Fruit fly (Drosophila melanogaster) whole organism, embryonic: ENCODE results near the gene Caf1-55.

Source experiments
- Abd-B ChIP-seq: fragments of 200-800 bp; sonication (Bioruptor generic); optimal IDR thresholded peaks from 2 replicates; lab custom pipeline; 2018; ENCODE audit warnings: missing biosample characterization, mild to moderate bottlenecking, missing genetic modification characterization, moderate library complexity
- CG10431 ChIP-seq: fragments of 200-800 bp; sonication (Bioruptor generic); optimal IDR thresholded peaks from 3 replicates; lab custom pipeline; 2018; ENCODE audit warnings: missing biosample characterization, mild to moderate bottlenecking, missing genetic modification characterization
- CG10979 ChIP-seq: fragments of 200-800 bp; sonication (Bioruptor generic); optimal IDR thresholded peaks from 2 replicates; lab custom pipeline; 2018; ENCODE audit warnings: missing biosample characterization, mild to moderate bottlenecking, missing genetic modification characterization, moderate library complexity
- CG13775 ChIP-seq: fragments of 200-800 bp; sonication (Bioruptor generic); optimal IDR thresholded peaks from 3 replicates; lab custom pipeline; 2017; ENCODE audit warnings: missing biosample characterization, mild to moderate bottlenecking, missing genetic modification characterization
- CG15073 ChIP-seq: fragments of 200-800 bp; sonication (Bioruptor generic); optimal IDR thresholded peaks from 2 replicates; lab custom pipeline; 2016; ENCODE audit warnings: missing biosample characterization, missing genetic modification characterization
- CG1529 ChIP-seq: fragments of 200-800 bp; sonication (Bioruptor generic); optimal IDR thresholded peaks from 3 replicates; lab custom pipeline; 2018; ENCODE audit warnings: missing biosample characterization, missing genetic modification characterization
- CG15514 ChIP-seq: fragments of 200-800 bp; sonication (Bioruptor generic); optimal IDR thresholded peaks from 3 replicates; lab custom pipeline; 2017; ENCODE audit warnings: missing biosample characterization, missing genetic modification characterization, mild to moderate bottlenecking, moderate library complexity, missing genetic modification reagents
- CG17829 ChIP-seq: fragments of 200-800 bp; optimal IDR thresholded peaks from 2 replicates; lab custom pipeline; 2019; ENCODE audit warnings: missing biosample characterization, mild to moderate bottlenecking, missing genetic modification characterization, moderate library complexity
- CG1792 ChIP-seq: fragments of 200-800 bp; sonication (Bioruptor generic); optimal IDR thresholded peaks from 2 replicates; lab custom pipeline; 2016; ENCODE audit warnings: missing biosample characterization, missing genetic modification characterization
- CG18262 ChIP-seq: fragments of 200-800 bp; optimal IDR thresholded peaks from 3 replicates; lab custom pipeline; 2019; ENCODE audit warnings: missing biosample characterization, mild to moderate bottlenecking, missing genetic modification characterization, moderate library complexity
- CG2120 ChIP-seq: fragments of 200-800 bp; sonication (Bioruptor generic); optimal IDR thresholded peaks from 3 replicates; lab custom pipeline; 2016; ENCODE audit warnings: missing biosample characterization, missing genetic modification characterization
- CG5180 ChIP-seq: fragments of 200-800 bp; sonication (Bioruptor generic); optimal IDR thresholded peaks from 3 replicates; lab custom pipeline; 2017; ENCODE audit warnings: missing biosample characterization, missing genetic modification characterization, mild to moderate bottlenecking, moderate library complexity, missing genetic modification reagents
- CG6272 ChIP-seq: fragments of 200-800 bp; sonication (Bioruptor generic); IDR thresholded peaks from 2 replicates; pipeline ENCODE4 v1.3.6; 2022; ENCODE audit warnings: missing biosample characterization, missing genetic modification characterization
- CG6765 ChIP-seq: fragments of 200-800 bp; sonication (Bioruptor generic); optimal IDR thresholded peaks from 3 replicates; lab custom pipeline; 2017; ENCODE audit warnings: missing biosample characterization, mild to moderate bottlenecking, missing genetic modification characterization
- CG8924 ChIP-seq: fragments of 200-800 bp; optimal IDR thresholded peaks from 3 replicates; lab custom pipeline; 2019; ENCODE audit warnings: missing biosample characterization, mild to moderate bottlenecking, missing genetic modification characterization, moderate library complexity
- CG9437 ChIP-seq: fragments of 200-800 bp; sonication (Bioruptor generic); optimal IDR thresholded peaks from 2 replicates; lab custom pipeline; 2018; ENCODE audit warnings: missing biosample characterization, mild to moderate bottlenecking, missing genetic modification characterization
- CG9727 ChIP-seq: fragments of 200-800 bp; sonication (Bioruptor generic); optimal IDR thresholded peaks from 3 replicates; lab custom pipeline; 2017; ENCODE audit warnings: missing biosample characterization, mild to moderate bottlenecking, missing genetic modification characterization
- Dad ChIP-seq: fragments of 200-800 bp; sonication (Bioruptor generic); optimal IDR thresholded peaks from 3 replicates; lab custom pipeline; 2016; ENCODE audit warnings: missing biosample characterization, missing genetic modification characterization
- E2f1 ChIP-seq: fragments of 200-800 bp; sonication (Bioruptor generic); IDR thresholded peaks from 2 replicates; pipeline ENCODE4 v1.3.6; 2022; ENCODE audit warnings: missing biosample characterization, missing genetic modification characterization
- Ets65A ChIP-seq: fragments of 200-800 bp; sonication (Bioruptor generic); peaks from one replicate; lab custom pipeline; 2016; ENCODE audit warnings: missing biosample characterization, missing genetic modification characterization
- Fer1 ChIP-seq: fragments of 200-800 bp; sonication (Bioruptor generic); optimal IDR thresholded peaks from 2 replicates; lab custom pipeline; 2017; ENCODE audit warnings: missing biosample characterization, mild to moderate bottlenecking, missing genetic modification characterization
- GATAe ChIP-seq: fragments of 200-800 bp; sonication (Bioruptor generic); conservative IDR thresholded peaks from 2 replicates; pipeline ENCODE4 v1.3.6; 2022; ENCODE audit warnings: missing biosample characterization, missing genetic modification characterization
- Hand ChIP-seq: fragments of 200-800 bp; sonication (Bioruptor generic); optimal IDR thresholded peaks from 2 replicates; lab custom pipeline; 2017; ENCODE audit warnings: mild to moderate bottlenecking, missing biosample characterization, missing genetic modification reagents, missing genetic modification characterization
- Hr51 ChIP-seq, 2 experiments: fragments of 200-800 bp; sonication (Bioruptor generic); optimal IDR thresholded peaks; 2 replicates in 1 of 2; 3 replicates in 1 of 2; lab custom pipeline; 2016 to 2018; ENCODE audit warnings: missing biosample characterization in 2 of 2, missing genetic modification characterization in 2 of 2, mild to moderate bottlenecking in 1 of 2, moderate library complexity in 1 of 2
- Meics ChIP-seq: fragments of 200-800 bp; sonication (Bioruptor generic); optimal IDR thresholded peaks from 2 replicates; lab custom pipeline; 2017; ENCODE audit warnings: missing biosample characterization, mild to moderate bottlenecking, missing genetic modification characterization
- Mes4 ChIP-seq: fragments of 200-800 bp; sonication (Bioruptor generic); optimal IDR thresholded peaks from 2 replicates; lab custom pipeline; 2016; ENCODE audit warnings: missing biosample characterization, missing genetic modification characterization
- NC2α ChIP-seq: fragments of 200-800 bp; sonication (Bioruptor generic); optimal IDR thresholded peaks from 2 replicates; lab custom pipeline; 2016; ENCODE audit warnings: missing biosample characterization, missing genetic modification characterization
- NFAT ChIP-seq: fragments of 200-800 bp; sonication (Bioruptor generic); IDR thresholded peaks from 2 replicates; pipeline ENCODE4 v1.3.6; 2022; ENCODE audit warnings: missing biosample characterization, missing genetic modification characterization
- Sin3A ChIP-seq: fragments of >200 bp; optimal IDR thresholded peaks from 2 replicates; lab custom pipeline; 2018
- Six4 ChIP-seq: fragments of 200-800 bp; sonication (Bioruptor generic); optimal IDR thresholded peaks from 2 replicates; lab custom pipeline; 2016; ENCODE audit warnings: missing biosample characterization, missing genetic modification characterization
- ase ChIP-seq: fragments of 200-800 bp; sonication (Bioruptor generic); IDR thresholded peaks from 3 replicates; pipeline ENCODE4 v1.3.6; 2022; ENCODE audit warnings: missing biosample characterization, missing genetic modification characterization
- bcd ChIP-seq: fragments of 200-800 bp; sonication (Bioruptor generic); optimal IDR thresholded peaks from 2 replicates; lab custom pipeline; 2017; ENCODE audit warnings: missing biosample characterization, mild to moderate bottlenecking, missing genetic modification characterization
- cas ChIP-seq: fragments of 200-800 bp; sonication (Bioruptor generic); IDR thresholded peaks from 2 replicates; pipeline ENCODE4 v1.3.6; 2022; ENCODE audit warnings: missing biosample characterization, missing genetic modification characterization
- croc ChIP-seq: fragments of 200-800 bp; sonication (Bioruptor generic); conservative IDR thresholded peaks from 3 replicates; pipeline ENCODE4 v1.3.6; 2022; ENCODE audit warnings: missing biosample characterization, missing genetic modification characterization
- crp ChIP-seq, 2 experiments: fragments of 200-800 bp; sonication (Bioruptor generic); optimal IDR thresholded peaks; 2 replicates in 1 of 2; 3 replicates in 1 of 2; lab custom pipeline; 2017; ENCODE audit warnings: missing biosample characterization in 2 of 2, missing genetic modification characterization in 2 of 2, mild to moderate bottlenecking in 1 of 2, moderate library complexity in 1 of 2
- dati ChIP-seq: fragments of 200-800 bp; sonication (Bioruptor generic); IDR thresholded peaks from 2 replicates; pipeline ENCODE4 v1.3.6; 2022; ENCODE audit warnings: missing biosample characterization, missing genetic modification characterization
- esg ChIP-seq: fragments of 200-800 bp; sonication (Bioruptor generic); conservative IDR thresholded peaks from 2 replicates; pipeline ENCODE4 v1.3.6; 2022; ENCODE audit warnings: missing biosample characterization, missing genetic modification characterization
- fd3F ChIP-seq: fragments of 200-800 bp; sonication (Bioruptor generic); optimal IDR thresholded peaks from 2 replicates; lab custom pipeline; 2018; ENCODE audit warnings: missing biosample characterization, mild to moderate bottlenecking, missing genetic modification characterization, moderate library complexity
- gsb ChIP-seq: fragments of 200-800 bp; sonication (Bioruptor generic); IDR thresholded peaks from 2 replicates; pipeline ENCODE4 v1.3.6; 2022; ENCODE audit warnings: missing biosample characterization, missing genetic modification characterization
- insv ChIP-seq, 2 experiments: fragments of 200-800 bp; sonication (Bioruptor generic); optimal IDR thresholded peaks; 3 replicates each; lab custom pipeline; 2016 to 2018; ENCODE audit warnings: missing biosample characterization in 2 of 2, missing genetic modification characterization in 2 of 2
- kah ChIP-seq: fragments of 200-800 bp; sonication (Bioruptor generic); optimal IDR thresholded peaks from 2 replicates; lab custom pipeline; 2018; ENCODE audit warnings: missing biosample characterization, mild to moderate bottlenecking, missing genetic modification characterization
- kay ChIP-seq: fragments of 200-800 bp; sonication (Bioruptor generic); optimal IDR thresholded peaks from 2 replicates; lab custom pipeline; 2016; ENCODE audit warnings: missing biosample characterization, missing genetic modification characterization
- ken ChIP-seq: fragments of 200-800 bp; sonication (Bioruptor generic); IDR thresholded peaks from 3 replicates; pipeline ENCODE4 v1.3.6; 2022; ENCODE audit warnings: missing biosample characterization, missing genetic modification characterization
- lab ChIP-seq: fragments of 200-800 bp; sonication (Bioruptor generic); optimal IDR thresholded peaks from 3 replicates; lab custom pipeline; 2017; ENCODE audit warnings: missing biosample characterization, missing genetic modification characterization, mild to moderate bottlenecking, moderate library complexity, missing genetic modification reagents
- nerfin-1 ChIP-seq: fragments of 200-800 bp; sonication (Bioruptor generic); optimal IDR thresholded peaks from 3 replicates; lab custom pipeline; 2019; ENCODE audit warnings: missing biosample characterization, mild to moderate bottlenecking, missing genetic modification characterization, moderate library complexity
- org-1 ChIP-seq: fragments of 200-800 bp; sonication (Bioruptor generic); optimal IDR thresholded peaks from 2 replicates; lab custom pipeline; 2017; ENCODE audit warnings: missing biosample characterization, missing genetic modification characterization
- pb ChIP-seq: fragments of 200-800 bp; sonication (Bioruptor generic); optimal IDR thresholded peaks from 3 replicates; lab custom pipeline; 2016; ENCODE audit warnings: missing biosample characterization, missing genetic modification characterization
- rib ChIP-seq: fragments of 200-800 bp; sonication (Bioruptor generic); IDR thresholded peaks from 2 replicates; pipeline ENCODE4 v1.3.6; 2022; ENCODE audit warnings: missing biosample characterization, missing genetic modification characterization
- row ChIP-seq: fragments of 200-800 bp; sonication (Bioruptor generic); IDR thresholded peaks from 3 replicates; pipeline ENCODE4 v1.3.6; 2022; ENCODE audit warnings: missing biosample characterization, missing genetic modification characterization
- ssp ChIP-seq: fragments of 200-800 bp; sonication (Bioruptor generic); IDR thresholded peaks from 2 replicates; pipeline ENCODE4 v1.3.6; 2022; ENCODE audit warnings: missing biosample characterization, missing genetic modification characterization

Gene Caf1-55

DNA sequence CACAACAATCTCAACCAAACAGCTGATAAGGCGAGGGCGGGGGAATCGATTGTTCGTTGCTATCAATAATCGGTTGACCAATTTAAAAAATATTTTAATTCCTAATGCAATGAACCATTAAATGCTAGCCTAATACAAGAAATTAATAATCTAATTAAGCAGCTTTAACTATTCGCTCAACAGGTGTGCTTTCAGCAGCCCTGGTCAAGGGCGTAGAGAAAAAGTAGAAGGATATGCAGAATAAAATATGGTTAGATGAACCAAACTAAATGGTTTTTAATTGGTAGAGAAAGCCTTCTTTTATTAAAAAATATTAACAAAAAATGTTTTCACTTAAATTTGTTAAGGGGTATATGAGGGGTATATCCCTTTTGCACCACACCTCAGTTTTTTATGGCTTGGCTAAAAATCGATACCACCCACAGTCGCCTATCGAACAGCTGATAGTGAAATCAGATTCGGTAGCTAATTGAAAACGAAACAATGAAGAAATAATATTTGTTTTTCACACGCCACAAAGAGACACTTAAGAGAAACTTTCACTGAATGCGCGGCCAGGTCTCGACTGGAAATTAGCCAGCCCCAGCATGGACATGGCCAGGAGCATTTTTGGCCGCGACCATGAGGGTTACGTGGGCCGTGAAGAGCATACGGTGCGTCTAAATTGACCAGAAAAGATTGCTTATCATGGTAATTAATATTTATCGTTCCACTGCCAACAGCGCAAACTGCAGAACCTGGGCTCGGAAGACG, 6.4 kb upstream of the Caf1-55 start, which contains the start of the genes SIDL and CG12241:
Gene SIDL, minus strand, starts transcription at position 51 of the 753 bp plus-strand sequence.
Gene CG12241, plus strand, starts transcription at position 433 of the 753 bp plus-strand sequence.
- TF ChIP-seq Abd-B (GFP tag; lab: Kevin White, UChicago) (peak; percentile 94), CG10431 (GFP tag; lab: Kevin White, UChicago) (no peak), ssp (GFP tag; lab: Robert Waterston, UW) (peak; percentile 85), Sin3A (lab: Kevin White, UChicago) (no peak), CG18262 (tag; lab: Kevin White, UChicago) (peak; percentile 90), cas (GFP tag; lab: Robert Waterston, UW) (peak; percentile 82), dati (GFP tag; lab: Robert Waterston, UW) (peak; percentile 72), Ets65A (GFP tag; lab: Kevin White, UChicago) (peak; percentile 98), CG5180 (no peak), CG9437 (peak; percentile 62), Mes4 (GFP tag; lab: Kevin White, UChicago) (peak; percentile 22), insv (GFP tag; optimal IDR thresholded peaks at IDR 0.05; lab: Kevin White, UChicago) (no peak), ken (GFP tag; lab: Robert Waterston, UW) (peak; percentile 61; the same call in 1 of the 3 replicates), nerfin-1 (tag; lab: Kevin White, UChicago) (peak; percentile 57), GATAe (GFP tag; lab: Robert Waterston, UW) (peak; percentile 84), fd3F (GFP tag; lab: Kevin White, UChicago) (peak; percentile 46), CG2120 (GFP tag; lab: Kevin White, UChicago) (peak; percentile 84), gsb (GFP tag; lab: Robert Waterston, UW) (peak; percentile 82), rib (GFP tag; lab: Robert Waterston, UW) (peak; percentile 91), CG6765 (GFP tag; lab: Kevin White, UChicago) (peak; percentile 68), Hand (GFP tag; lab: Kevin White, UChicago) (no peak), CG8924 (tag; lab: Kevin White, UChicago) (peak; percentile 79), kah (GFP tag; lab: Kevin White, UChicago) (peak; percentile 77), CG17829 (tag; lab: Kevin White, UChicago) (peak; percentile 86), kay (GFP tag; lab: Kevin White, UChicago) (peak; percentile 69), CG6272 (GFP tag; lab: Robert Waterston, UW) (peak; percentile 93), Fer1 (GFP tag; lab: Kevin White, UChicago) (peak; percentile 79), CG15514 (GFP tag; lab: Kevin White, UChicago) (peak; percentile 85), Dad (GFP tag; lab: Kevin White, UChicago) (peak; percentile 78), esg (GFP tag; lab: Robert Waterston, UW) (peak; percentile 20; the same call in 1 of the 2 replicates), CG1529 (GFP tag; lab: Kevin White, UChicago) (no peak), CG9727 (GFP tag; lab: Kevin White, UChicago) (peak; percentile 90), org-1 (peak; percentile 11), Six4 (GFP tag; lab: Kevin White, UChicago) (peak; percentile 65), CG10979 (tag; lab: Kevin White, UChicago) (peak; percentile 73), lab (GFP tag; lab: Kevin White, UChicago) (no peak), croc (GFP tag; lab: Robert Waterston, UW) (peak; percentile 72), crp (GFP tag; optimal IDR thresholded peaks at IDR 0.05; lab: Kevin White, UChicago) (peak; percentile 54 to 91), Meics (peak; percentile 90), E2f1 (peak; percentile 94), NC2α (GFP tag; lab: Kevin White, UChicago) (no peak), CG15073 (GFP tag; lab: Kevin White, UChicago) (no peak), NFAT (GFP tag; lab: Robert Waterston, UW) (peak; percentile 92), ase (GFP tag; lab: Robert Waterston, UW) (peak; percentile 91), Hr51 (GFP tag; optimal IDR thresholded peaks at IDR 0.05; lab: Kevin White, UChicago) (peak in 1 of 2 experiments; percentile 43), row (GFP tag; lab: Robert Waterston, UW) (peak; percentile 76), CG13775 (GFP tag; lab: Kevin White, UChicago) (peak; percentile 76), bcd (GFP tag; lab: Kevin White, UChicago) (peak; percentile 87), pb (GFP tag; lab: Kevin White, UChicago) (peak; percentile 73), CG1792 (GFP tag; lab: Kevin White, UChicago) (peak; percentile 71)
